Fruit fly (Drosophila melanogaster): ENCODE data around the gene cl.

The cl gene

DNA sequence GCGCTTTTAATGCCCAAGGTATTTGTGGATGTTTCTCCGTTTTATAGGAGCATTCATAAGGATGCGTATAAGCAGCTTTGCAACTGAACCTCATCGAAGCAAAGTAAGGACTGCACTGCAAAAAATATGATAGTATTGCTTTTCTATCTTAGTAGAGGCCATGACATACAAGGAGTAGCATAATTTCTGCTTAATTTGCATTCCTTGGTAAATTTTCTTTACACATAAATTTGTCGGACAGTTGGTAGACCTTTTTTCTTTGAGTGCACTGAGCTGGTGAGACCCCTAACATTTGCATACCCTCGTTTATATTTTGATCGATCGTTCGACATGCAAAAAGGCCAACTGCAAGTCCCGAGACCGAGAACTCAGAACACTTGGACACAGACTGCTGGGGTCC is 27.0 kb upstream of the cl start (continued):
- TF ChIP-seq Blimp-1 (GFP tag; optimal IDR thresholded peaks at IDR 0.05) (peak; percentile 45), OdsH (GFP tag; optimal IDR thresholded peaks at IDR 0.05) (peak; percentile 61), topi (GFP tag; optimal IDR thresholded peaks at IDR 0.05) (peak; percentile 82), CG9139 (GFP tag; optimal IDR thresholded peaks at IDR 0.05) (peak; percentile 41), CG6276 (GFP tag; optimal IDR thresholded peaks at IDR 0.05) (no peak), CG11902 (GFP tag; optimal IDR thresholded peaks at IDR 0.05) (peak; percentile 41), CG34406 (GFP tag; optimal IDR thresholded peaks at IDR 0.05) (peak; percentile 47), spab (GFP tag; optimal IDR thresholded peaks at IDR 0.05) (peak; percentile 44), Eip93F (GFP tag; optimal IDR thresholded peaks at IDR 0.05) (peak; percentile 75), Eip78C (GFP tag) (peak; percentile 87), CG6792 (GFP tag; optimal IDR thresholded peaks at IDR 0.05) (peak; percentile 66), Sox102F (GFP tag; optimal IDR thresholded peaks at IDR 0.05) (peak; percentile 84), lz (GFP tag; optimal IDR thresholded peaks at IDR 0.05) (peak; percentile 82), Hr39 (GFP tag; optimal IDR thresholded peaks at IDR 0.05) (peak; percentile 86), CG6163 (GFP tag; IDR thresholded peaks at IDR 0.05) (peak; percentile 76; the same call in 2 of the 3 replicates), fd85E (GFP tag; optimal IDR thresholded peaks at IDR 0.05) (no peak), CG8632 (GFP tag; optimal IDR thresholded peaks at IDR 0.05) (peak; percentile 41), fd59A (GFP tag; optimal IDR thresholded peaks at IDR 0.05) (peak; percentile 48), CG7368 (GFP tag; optimal IDR thresholded peaks at IDR 0.05) (peak; percentile 33)

DNA sequence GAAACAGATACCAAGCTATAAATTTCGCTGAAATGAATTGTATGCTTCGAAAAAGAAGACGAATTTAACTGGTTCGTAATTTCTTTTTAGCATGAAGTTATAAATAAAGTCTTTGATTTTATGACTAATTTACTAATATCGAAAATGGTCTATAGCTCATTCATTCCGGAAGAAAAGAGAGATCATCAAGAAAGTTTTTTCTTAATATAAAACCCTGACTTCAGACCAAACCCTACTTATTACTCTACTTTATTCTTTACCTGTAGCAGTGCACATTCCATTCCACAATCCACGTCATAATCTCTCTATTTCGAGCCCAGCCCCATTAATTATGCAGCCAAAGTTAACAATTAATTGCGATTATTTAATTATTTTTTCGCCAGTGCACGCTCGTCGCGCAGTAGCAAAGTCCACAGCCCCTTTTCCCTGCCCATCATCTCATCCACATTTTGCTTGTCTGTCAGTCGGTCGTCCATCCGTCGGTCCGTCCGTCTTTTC is 26.0 kb upstream of the cl start:
- TF ChIP-seq dac (GFP tag; optimal IDR thresholded peaks at IDR 0.05) (peak; percentile 15), CG8632 (GFP tag; optimal IDR thresholded peaks at IDR 0.05) (peak; percentile 44), svp (GFP tag) (peak; percentile 68), CG6808 (GFP tag; optimal IDR thresholded peaks at IDR 0.05) (peak; percentile 64), CG7368 (GFP tag; optimal IDR thresholded peaks at IDR 0.05) (no peak), OdsH (GFP tag; optimal IDR thresholded peaks at IDR 0.05) (peak; percentile 46), CG10669 (GFP tag; optimal IDR thresholded peaks at IDR 0.05) (peak; percentile 27), CG11294 (GFP tag; IDR thresholded peaks at IDR 0.05) (no peak), Sox14 (GFP tag; optimal IDR thresholded peaks at IDR 0.05) (peak; percentile 43), CG6276 (GFP tag; optimal IDR thresholded peaks at IDR 0.05) (peak; percentile 10), pdm3 (GFP tag; optimal IDR thresholded peaks at IDR 0.05) (peak; percentile 16), lz (GFP tag; optimal IDR thresholded peaks at IDR 0.05) (no peak), ss (GFP tag; optimal IDR thresholded peaks at IDR 0.05) (peak; percentile 59 to 73), Hr39 (GFP tag; optimal IDR thresholded peaks at IDR 0.05) (peak; percentile 23), CG16779 (tag; optimal IDR thresholded peaks at IDR 0.05) (no peak), CG34406 (GFP tag; optimal IDR thresholded peaks at IDR 0.05) (peak; percentile 29), Lpt (GFP tag; optimal IDR thresholded peaks at IDR 0.05) (no peak), Ets96B (tag; optimal IDR thresholded peaks at IDR 0.05) (peak; percentile 31), topi (GFP tag; optimal IDR thresholded peaks at IDR 0.05) (peak; percentile 29), achi (GFP tag; optimal IDR thresholded peaks at IDR 0.05) (peak; percentile 56), Met (GFP tag; optimal IDR thresholded peaks at IDR 0.05) (peak; percentile 16), CG6854 (GFP tag; optimal IDR thresholded peaks at IDR 0.05) (no peak), CG8319 (GFP tag; optimal IDR thresholded peaks at IDR 0.05) (no peak), esn (GFP tag; optimal IDR thresholded peaks at IDR 0.05) (peak; percentile 36), CG8119 (GFP tag; IDR thresholded peaks at IDR 0.05) (peak; percentile 27; the same call in 1 of the 3 replicates), CG9139 (GFP tag; optimal IDR thresholded peaks at IDR 0.05) (peak; percentile 26), CG6792 (GFP tag; optimal IDR thresholded peaks at IDR 0.05) (peak; percentile 35), Smox (GFP tag; optimal IDR thresholded peaks at IDR 0.05) (no peak), Sox15 (GFP tag; optimal IDR thresholded peaks at IDR 0.05) (peak; percentile 19), CG4318 (GFP tag; optimal IDR thresholded peaks at IDR 0.05) (peak; percentile 53), Blimp-1 (GFP tag; optimal IDR thresholded peaks at IDR 0.05) (no peak), Hr4 (GFP tag; optimal IDR thresholded peaks at IDR 0.05) (peak; percentile 48), CG15336 (GFP tag; IDR thresholded peaks at IDR 0.05) (peak; percentile 31; the same call in 1 of the 2 replicates), vri (GFP tag; optimal IDR thresholded peaks at IDR 0.05) (no peak), CG3919 (GFP tag; optimal IDR thresholded peaks at IDR 0.05) (peak; percentile 54), Eip78C (GFP tag) (peak; percentile 81), CG11902 (GFP tag; optimal IDR thresholded peaks at IDR 0.05) (peak; percentile 1), CG32006 (GFP tag; optimal IDR thresholded peaks at IDR 0.05) (peak; percentile 70), acj6 (GFP tag; optimal IDR thresholded peaks at IDR 0.05) (peak; percentile 31), CG10631 (GFP tag; optimal IDR thresholded peaks at IDR 0.05) (peak; percentile 54), fd85E (GFP tag; optimal IDR thresholded peaks at IDR 0.05) (no peak), net (GFP tag; optimal IDR thresholded peaks at IDR 0.05) (peak; percentile 54)

Measured in whole organism, prepupa.